Worm (Caenorhabditis elegans) whole organism, L4 larva: Measurements from ENCODE around the gene R03H10.11.

Source experiments
- D1046.2 ChIP-seq: fragments of 200-800 bp; sonication (Bioruptor generic); IDR thresholded peaks from 2 replicates; pipeline ENCODE4 v1.3.6; 2022; ENCODE audit warnings: missing genetic modification characterization, missing compliant biosample characterization
- daf-19 ChIP-seq: fragments of 200-800 bp; sonication (Bioruptor generic); conservative IDR thresholded peaks from 2 replicates; pipeline ENCODE4 v1.3.6; 2022; ENCODE audit warnings: missing genetic modification characterization, missing compliant biosample characterization
- lsy-2 ChIP-seq, 2 experiments: fragments of 150-350 bp in 1 of 2; sonication (generic microtip) in 1 of 2; optimal IDR thresholded peaks; 2 replicates each; lab custom pipeline; 2014 to 2017; ENCODE audit warnings: missing biosample characterization in 2 of 2, missing genetic modification characterization in 2 of 2
- madf-5 ChIP-seq, 2 experiments: fragments of 200-800 bp; sonication (Bioruptor generic); IDR thresholded peaks; 2 replicates each; pipeline ENCODE4 v1.3.6; 2022; ENCODE audit warnings: missing compliant biosample characterization in 2 of 2, missing genetic modification characterization in 2 of 2
- snpc-4 ChIP-seq: fragments of 150-350 bp; optimal IDR thresholded peaks from 2 replicates; lab custom pipeline; 2014; ENCODE audit warnings: missing biosample characterization, missing genetic modification characterization
- unc-62 ChIP-seq, 3 experiments: fragments of 150-350 bp in 1 of 3; sonication (generic microtip); optimal IDR thresholded peaks in 2 of 3; peaks in 1 of 3; 1 replicate in 1 of 3; 2 replicates in 2 of 3; lab custom pipeline; 2014 to 2017; ENCODE audit warnings: missing biosample characterization in 3 of 3, missing genetic modification characterization in 3 of 3, missing genetic modification reagents in 3 of 3, missing genotype in 1 of 3
- zip-11 ChIP-seq: fragments of 200-800 bp; sonication (Bioruptor generic); IDR thresholded peaks from 2 replicates; pipeline ENCODE4 v1.3.6; 2022; ENCODE audit warnings: missing genetic modification characterization, missing compliant biosample characterization

DNA sequence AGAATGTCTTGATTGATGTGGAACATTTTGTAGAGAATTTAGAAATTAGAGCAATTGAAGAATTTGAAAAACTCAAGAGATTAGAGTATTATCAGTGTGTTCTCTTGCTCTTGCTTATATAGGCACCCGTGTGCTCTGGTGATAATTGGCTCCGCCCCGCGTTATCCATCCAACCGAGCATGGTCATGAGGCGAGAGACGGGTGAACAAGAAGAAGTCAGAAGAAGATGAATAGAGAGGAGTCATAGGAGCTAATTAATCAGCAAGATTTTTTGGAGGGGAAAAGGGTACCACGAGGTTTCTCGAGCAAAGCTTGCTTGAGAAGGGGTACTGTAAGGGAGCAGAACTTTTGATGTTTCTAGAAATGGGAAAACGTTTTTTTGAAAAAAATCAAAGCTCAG is 24.6 kb upstream of the R03H10.11 start:
- TF ChIP-seq unc-62 (GFP tag; optimal IDR thresholded peaks at IDR 0.05 in 1 of 2; lab: Kevin White, UChicago) (no peak), unc-62 (tag; optimal IDR thresholded peaks at IDR 0.05; lab: Kevin White, UChicago) (no peak), snpc-4 (tag; lab: Kevin White, UChicago) (no peak), madf-5 (GFP tag; IDR thresholded peaks at IDR 0.05; lab: Robert Waterston, UW) (no peak), D1046.2 (GFP tag; lab: Robert Waterston, UW) (no peak), daf-19 (GFP tag; lab: Robert Waterston, UW) (no peak), zip-11 (no peak), lsy-2 (tag; optimal IDR thresholded peaks at IDR 0.05; lab: Kevin White, UChicago) (no peak)
